Fruit fly (Drosophila melanogaster): ENCODE results near the gene COX7A.

The COX7A gene

dm6 chr3R:8313038-8313437 lies 27.8 kb downstream of the COX7A start, which contains the start of gene CG7483 (continued):
- TF ChIP-seq HLH54F (GFP tag; optimal IDR thresholded peaks at IDR 0.05) (no peak), CG6813 (GFP tag; optimal IDR thresholded peaks at IDR 0.05) (no peak), tio (GFP tag; optimal IDR thresholded peaks at IDR 0.05) (no peak), pum (GFP tag; optimal IDR thresholded peaks at IDR 0.05) (no peak), CG3847 (GFP tag; IDR thresholded peaks at IDR 0.05) (no peak), Spps (tag; optimal IDR thresholded peaks at IDR 0.05) (no peak), CG11560 (tag; IDR thresholded peaks at IDR 0.05) (no peak), Lhr (GFP tag; optimal IDR thresholded peaks at IDR 0.05) (peak; percentile 21), CG10209 (GFP tag; optimal IDR thresholded peaks at IDR 0.05) (no peak), ara (GFP tag; IDR thresholded peaks at IDR 0.05) (no peak), Hr78 (GFP tag; optimal IDR thresholded peaks at IDR 0.05) (no peak), her (GFP tag; optimal IDR thresholded peaks at IDR 0.05) (no peak), Myb (GFP tag; optimal IDR thresholded peaks at IDR 0.05) (peak; percentile 4), lmd (GFP tag; IDR thresholded peaks at IDR 0.05) (no peak), gcm (GFP tag; optimal IDR thresholded peaks at IDR 0.05) (no peak), Xrp1 (GFP tag; IDR thresholded peaks at IDR 0.05) (no peak), CG8924 (tag; optimal IDR thresholded peaks at IDR 0.05) (no peak), Mes4 (GFP tag; optimal IDR thresholded peaks at IDR 0.05) (no peak), prd (optimal IDR thresholded peaks at IDR 0.05) (no peak), prd (GFP tag; IDR thresholded peaks at IDR 0.05) (no peak), CG16863 (GFP tag; optimal IDR thresholded peaks at IDR 0.05) (no peak), sim (GFP tag; IDR thresholded peaks at IDR 0.05) (no peak), Asciz (GFP tag; optimal IDR thresholded peaks at IDR 0.05) (no peak), corto (GFP tag; optimal IDR thresholded peaks at IDR 0.05) (no peak), PHDP (tag; optimal IDR thresholded peaks at IDR 0.05) (no peak), CG10959 (GFP tag; IDR thresholded peaks at IDR 0.05) (no peak), twi (tag; optimal IDR thresholded peaks at IDR 0.05) (no peak), CG16813 (GFP tag; IDR thresholded peaks at IDR 0.05; ENCODE audit: partially characterized antibody) (peak; percentile 79), gsb-n (tag; optimal IDR thresholded peaks at IDR 0.05) (no peak), Dp (GFP tag; optimal IDR thresholded peaks at IDR 0.05) (peak; percentile 96), Aef1 (GFP tag; IDR thresholded peaks at IDR 0.05) (no peak), CoRest (tag; optimal IDR thresholded peaks at IDR 0.05) (peak; percentile 10), cas (GFP tag; IDR thresholded peaks at IDR 0.05) (no peak), fd96Cb (tag; optimal IDR thresholded peaks at IDR 0.05) (no peak), CG32532 (GFP tag; IDR thresholded peaks at IDR 0.05) (no peak), otp (GFP tag; IDR thresholded peaks at IDR 0.05) (no peak), seq (GFP tag; IDR thresholded peaks at IDR 0.05) (no peak), CG10274 (GFP tag; optimal IDR thresholded peaks at IDR 0.05) (no peak), Sox102F (GFP tag; optimal IDR thresholded peaks at IDR 0.05) (no peak), Atf-2 (GFP tag; optimal IDR thresholded peaks at IDR 0.05) (no peak), lov (optimal IDR thresholded peaks at IDR 0.05) (no peak), lov (GFP tag; IDR thresholded peaks at IDR 0.05) (no peak), nau (GFP tag; optimal IDR thresholded peaks at IDR 0.05) (no peak), nmo (GFP tag; optimal IDR thresholded peaks at IDR 0.05) (peak; percentile 22), jing (GFP tag; optimal IDR thresholded peaks at IDR 0.05) (no peak), rib (GFP tag; IDR thresholded peaks at IDR 0.05) (no peak), CG15696 (tag; optimal IDR thresholded peaks at IDR 0.05) (no peak), CG12942 (GFP tag; optimal IDR thresholded peaks at IDR 0.05) (no peak), CG30431 (GFP tag; optimal IDR thresholded peaks at IDR 0.05) (no peak), insv (GFP tag; optimal IDR thresholded peaks at IDR 0.05) (peak in 1 of 2 experiments; percentile 30), CG2120 (GFP tag; optimal IDR thresholded peaks at IDR 0.05) (no peak), Bdp1 (GFP tag; optimal IDR thresholded peaks at IDR 0.05) (no peak)
